Worm (Caenorhabditis elegans): Measurements from ENCODE around the gene flp-14.
A peak's percentile ranks its signal among the peaks of the same experiment; 100 is the strongest.

The flp-14 gene

ce11 chrIII:12925947-12926607, 15.8 kb downstream of the flp-14 start, which contains the start of the genes npp-25 and mrps-10 (continued):
- TF ChIP-seq nhr-76 (tag; optimal IDR thresholded peaks at IDR 0.05), result no peak
- peak; percentile 36 for TF ChIP-seq lin-38 (GFP tag; IDR thresholded peaks at IDR 0.05)
- TF ChIP-seq T20F7.1 (GFP tag; optimal IDR thresholded peaks at IDR 0.05), result no peak
- no peak for TF ChIP-seq ZK337.2 (GFP tag; IDR thresholded peaks at IDR 0.05)
- TF ChIP-seq ama-1 (optimal IDR thresholded peaks at IDR 0.05), result no peak
- no peak for TF ChIP-seq Y48G9A.11 (GFP tag; IDR thresholded peaks at IDR 0.05)
- TF ChIP-seq hlh-11 (tag; optimal IDR thresholded peaks at IDR 0.05), result no peak
- TF ChIP-seq lir-3 (tag; optimal IDR thresholded peaks at IDR 0.05), result no peak
- no peak for TF ChIP-seq nhr-237 (tag; optimal IDR thresholded peaks at IDR 0.05)
- TF ChIP-seq mes-2 (tag; optimal IDR thresholded peaks at IDR 0.05; ENCODE audit: poor library complexity, severe bottlenecking), result peak; percentile 19
- TF ChIP-seq nhr-6 (tag; optimal IDR thresholded peaks at IDR 0.05), result no peak
- TF ChIP-seq ceh-28 (tag; optimal IDR thresholded peaks at IDR 0.05), result no peak
- TF ChIP-seq ceh-62 (tag; optimal IDR thresholded peaks at IDR 0.05), result no peak
- no peak for TF ChIP-seq egl-43 (GFP tag; IDR thresholded peaks at IDR 0.05)
- peak in 1 of 2 experiments; percentile 74 for TF ChIP-seq lsy-2 (tag; optimal IDR thresholded peaks at IDR 0.05)
- no peak for TF ChIP-seq egl-27 (tag; optimal IDR thresholded peaks at IDR 0.05)
- peak in 1 of 2 experiments; percentile 2 for TF ChIP-seq hif-1 (tag; optimal IDR thresholded peaks at IDR 0.05)
- TF ChIP-seq fkh-10 (GFP tag; optimal IDR thresholded peaks at IDR 0.05), result peak; percentile 51
- no peak for TF ChIP-seq lin-29 (GFP tag; IDR thresholded peaks at IDR 0.05)
- no peak for TF ChIP-seq Y75B8A.6 (GFP tag; IDR thresholded peaks at IDR 0.05)
- no peak for TF ChIP-seq spr-3 (GFP tag; optimal IDR thresholded peaks at IDR 0.05)
- TF ChIP-seq hlh-30 (tag; optimal IDR thresholded peaks at IDR 0.05; ENCODE audit: insufficient read depth), result peak; percentile 5

ce11 chrIII:12929573-12929972, 19.3 kb downstream of the flp-14 start, which contains the start of gene Y37D8A.19:
TSS of gene Y37D8A.19 (plus strand) at chrIII:12929873.
- TF ChIP-seq mxl-2 (GFP tag; conservative IDR thresholded peaks at IDR 0.05) (no peak), lin-15B (tag; optimal IDR thresholded peaks at IDR 0.05) (no peak), snpc-1.2 (GFP tag; IDR thresholded peaks at IDR 0.05) (no peak), ceh-32 (tag; optimal IDR thresholded peaks at IDR 0.05; ENCODE audit: poor library complexity) (no peak), daf-19 (GFP tag; conservative IDR thresholded peaks at IDR 0.05) (no peak), lin-1 (GFP tag; IDR thresholded peaks at IDR 0.05) (no peak), attf-4 (tag; optimal IDR thresholded peaks at IDR 0.05) (no peak), aha-1 (tag) (no peak), ceh-28 (tag; optimal IDR thresholded peaks at IDR 0.05) (no peak), spr-1 (tag; optimal IDR thresholded peaks at IDR 0.05) (no peak), ztf-11 (tag; optimal IDR thresholded peaks at IDR 0.05) (no peak), D1046.2 (GFP tag; IDR thresholded peaks at IDR 0.05) (no peak), mes-2 (tag; optimal IDR thresholded peaks at IDR 0.05; ENCODE audit: poor library complexity, severe bottlenecking) (no peak), arid-1 (GFP tag; conservative IDR thresholded peaks at IDR 0.05) (no peak)

- no peak for TF ChIP-seq ZK337.2 (GFP tag; IDR thresholded peaks at IDR 0.05)
- TF ChIP-seq nhr-41 (GFP tag; IDR thresholded peaks at IDR 0.05), result no peak
- TF ChIP-seq nhr-237 (tag; optimal IDR thresholded peaks at IDR 0.05), result no peak
- no peak for TF ChIP-seq R02D3.7 (tag; optimal IDR thresholded peaks at IDR 0.05)
- no peak for TF ChIP-seq madf-5 (GFP tag; IDR thresholded peaks at IDR 0.05)
- TF ChIP-seq egl-27 (tag; optimal IDR thresholded peaks at IDR 0.05), result no peak
- TF ChIP-seq ZK546.5 (tag; optimal IDR thresholded peaks at IDR 0.05), result no peak
- peak; percentile 77 for TF ChIP-seq set-16 (GFP tag; IDR thresholded peaks at IDR 0.05)
- no peak for TF ChIP-seq lir-3 (tag; optimal IDR thresholded peaks at IDR 0.05)
- no peak for TF ChIP-seq zag-1 (tag; optimal IDR thresholded peaks at IDR 0.05)
- no peak for TF ChIP-seq skn-1 (tag; optimal IDR thresholded peaks at IDR 0.05)
- no peak for TF ChIP-seq F26F4.8 (GFP tag; conservative IDR thresholded peaks at IDR 0.05)
- 0 out of 2 replicates have a peak, but pooled peaks have one; percentile 14 for TF ChIP-seq php-3 (GFP tag; IDR thresholded peaks at IDR 0.05)
Observed at ce11 chrIII:12931108-12931507, 20.8 kb downstream of the flp-14 start.
